Fruit fly (Drosophila melanogaster) whole organism, embryonic: ENCODE measurements around the gene mav.

Experiments
- BEAF-32 ChIP-seq: fragments of 200-800 bp; sonication (Bioruptor generic); optimal IDR thresholded peaks from 3 replicates; lab custom pipeline; 2017; ENCODE audit warnings: missing biosample characterization, missing genetic modification characterization, mild to moderate bottlenecking, moderate library complexity, missing genetic modification reagents
- Bdp1 ChIP-seq: fragments of 200-800 bp; sonication (Bioruptor generic); optimal IDR thresholded peaks from 3 replicates; lab custom pipeline; 2016; ENCODE audit warnings: missing biosample characterization, missing genetic modification characterization
- Bgb ChIP-seq: fragments of 200-800 bp; sonication (Bioruptor generic); IDR thresholded peaks from 2 replicates; pipeline ENCODE4 v1.3.6; 2022; ENCODE audit warnings: missing biosample characterization, missing genetic modification characterization; ENCODE audit not compliant: partially characterized antibody
- CG1024 ChIP-seq: fragments of 200-800 bp; sonication (Bioruptor generic); IDR thresholded peaks from 2 replicates; pipeline ENCODE4 v1.3.6; 2022; ENCODE audit warnings: missing biosample characterization, missing genetic modification characterization
- CG10431 ChIP-seq: fragments of 200-800 bp; sonication (Bioruptor generic); optimal IDR thresholded peaks from 3 replicates; lab custom pipeline; 2018; ENCODE audit warnings: missing biosample characterization, mild to moderate bottlenecking, missing genetic modification characterization
- CG10543 ChIP-seq: fragments of 200-800 bp; sonication (Bioruptor generic); optimal IDR thresholded peaks from 3 replicates; lab custom pipeline; 2017; ENCODE audit warnings: missing biosample characterization, mild to moderate bottlenecking, missing genetic modification characterization, moderate library complexity
- CG10654 ChIP-seq: fragments of 200-800 bp; sonication (Bioruptor generic); optimal IDR thresholded peaks from 2 replicates; lab custom pipeline; 2016; ENCODE audit warnings: missing biosample characterization, missing genetic modification characterization
- CG11085 ChIP-seq: fragments of 200-800 bp; sonication (Bioruptor generic); IDR thresholded peaks from 2 replicates; pipeline ENCODE4 v1.3.6; 2022; ENCODE audit warnings: missing biosample characterization, missing genetic modification characterization
- CG11560 ChIP-seq: fragments of 200-800 bp; sonication (Bioruptor generic); IDR thresholded peaks from 3 replicates; pipeline ENCODE4 v1.3.6; 2022; ENCODE audit warnings: missing biosample characterization, missing genetic modification characterization
- CG12219 ChIP-seq: fragments of 200-800 bp; sonication (Bioruptor generic); optimal IDR thresholded peaks from 3 replicates; lab custom pipeline; 2018; ENCODE audit warnings: missing biosample characterization, mild to moderate bottlenecking, missing genetic modification characterization
- CG13296 ChIP-seq: fragments of 200-800 bp; sonication (Bioruptor generic); optimal IDR thresholded peaks from 3 replicates; lab custom pipeline; 2018; ENCODE audit warnings: missing biosample characterization, mild to moderate bottlenecking, missing genetic modification characterization
- CG15073 ChIP-seq: fragments of 200-800 bp; sonication (Bioruptor generic); optimal IDR thresholded peaks from 2 replicates; lab custom pipeline; 2016; ENCODE audit warnings: missing biosample characterization, missing genetic modification characterization
- CG16813 ChIP-seq: fragments of 200-800 bp; sonication (Bioruptor generic); IDR thresholded peaks from 3 replicates; pipeline ENCODE4 v1.3.6; 2022; ENCODE audit warnings: missing biosample characterization, missing genetic modification characterization; ENCODE audit not compliant: partially characterized antibody
- CG16815 ChIP-seq: fragments of 200-800 bp; sonication (Bioruptor generic); optimal IDR thresholded peaks from 3 replicates; lab custom pipeline; 2017; ENCODE audit warnings: missing biosample characterization, mild to moderate bottlenecking, missing genetic modification characterization
- CG18476 ChIP-seq: fragments of 200-800 bp; sonication (Bioruptor generic); optimal IDR thresholded peaks from 2 replicates; lab custom pipeline; 2016; ENCODE audit warnings: missing biosample characterization, mild to moderate bottlenecking, missing genetic modification characterization
- CG2889 ChIP-seq: fragments of 200-800 bp; sonication (Bioruptor generic); IDR thresholded peaks from 3 replicates; pipeline ENCODE4 v1.3.6; 2022; ENCODE audit warnings: missing biosample characterization, missing genetic modification characterization
- CG31441 ChIP-seq: fragments of 200-800 bp; sonication (Bioruptor generic); IDR thresholded peaks from 2 replicates; pipeline ENCODE4 v1.3.6; 2022; ENCODE audit warnings: missing biosample characterization, missing genetic modification characterization
- CG6791 ChIP-seq: fragments of 200-800 bp; sonication (Bioruptor generic); IDR thresholded peaks from 3 replicates; pipeline ENCODE4 v1.3.6; 2022; ENCODE audit warnings: missing biosample characterization, missing genetic modification characterization; ENCODE audit not compliant: partially characterized antibody
- CG6854 ChIP-seq: fragments of 200-800 bp; sonication (Bioruptor generic); optimal IDR thresholded peaks from 3 replicates; lab custom pipeline; 2017; ENCODE audit warnings: missing biosample characterization, mild to moderate bottlenecking, missing genetic modification characterization
- CG7745 ChIP-seq: fragments of 200-800 bp; sonication (Bioruptor generic); optimal IDR thresholded peaks from 2 replicates; lab custom pipeline; 2018; ENCODE audit warnings: missing biosample characterization, mild to moderate bottlenecking, missing genetic modification characterization, moderate library complexity
- CG8281 ChIP-seq: fragments of 200-800 bp; sonication (Bioruptor generic); optimal IDR thresholded peaks from 2 replicates; lab custom pipeline; 2018; ENCODE audit warnings: missing biosample characterization, mild to moderate bottlenecking, missing genetic modification characterization, moderate library complexity
- CG9817 ChIP-seq: fragments of 200-800 bp; sonication (Bioruptor generic); optimal IDR thresholded peaks from 2 replicates; lab custom pipeline; 2018; ENCODE audit warnings: missing biosample characterization, mild to moderate bottlenecking, missing genetic modification characterization, moderate library complexity
- Camta ChIP-seq: fragments of 200-800 bp; sonication (Bioruptor generic); optimal IDR thresholded peaks from 2 replicates; lab custom pipeline; 2016; ENCODE audit warnings: missing biosample characterization, missing genetic modification characterization
- Chrac-16 ChIP-seq: fragments of 200-800 bp; sonication (Bioruptor generic); optimal IDR thresholded peaks from 3 replicates; lab custom pipeline; 2016; ENCODE audit warnings: missing biosample characterization, missing genetic modification characterization
- Deaf1 ChIP-seq: fragments of 200-800 bp; optimal IDR thresholded peaks from 3 replicates; lab custom pipeline; 2019; ENCODE audit warnings: missing biosample characterization, mild to moderate bottlenecking, missing genetic modification characterization, moderate library complexity
- Dfd ChIP-seq, 2 experiments: fragments of >200 bp; optimal IDR thresholded peaks; 2 replicates each; lab custom pipeline; 2017; ENCODE audit warnings: missing biosample characterization in 2 of 2, missing genetic modification characterization in 2 of 2
- E2f2 ChIP-seq: fragments of 200-800 bp; sonication (Bioruptor generic); IDR thresholded peaks from 2 replicates; pipeline ENCODE4 v1.3.6; 2022; ENCODE audit warnings: missing biosample characterization, missing genetic modification characterization
- Med ChIP-seq: fragments of 200-800 bp; sonication (Bioruptor generic); peaks from one replicate; lab custom pipeline; 2016; ENCODE audit warnings: missing biosample characterization, missing genetic modification characterization, mild to moderate bottlenecking, inconsistent platforms, moderate library complexity
- NC2α ChIP-seq: fragments of 200-800 bp; sonication (Bioruptor generic); optimal IDR thresholded peaks from 2 replicates; lab custom pipeline; 2016; ENCODE audit warnings: missing biosample characterization, missing genetic modification characterization
- Poxn ChIP-seq: fragments of 200-800 bp; sonication (Bioruptor generic); IDR thresholded peaks from 2 replicates; pipeline ENCODE4 v1.3.6; 2022; ENCODE audit warnings: missing biosample characterization, missing genetic modification characterization
- Ravus ChIP-seq: fragments of 200-800 bp; sonication (Bioruptor generic); IDR thresholded peaks from 2 replicates; pipeline ENCODE4 v1.3.6; 2022; ENCODE audit warnings: missing biosample characterization, missing genetic modification characterization
- Side ChIP-seq: fragments of 200-800 bp; sonication (Bioruptor generic); optimal IDR thresholded peaks from 2 replicates; lab custom pipeline; 2016; ENCODE audit warnings: missing biosample characterization, missing genetic modification characterization
- Spps ChIP-seq: fragments of 200-800 bp; sonication (Bioruptor generic); optimal IDR thresholded peaks from 2 replicates; lab custom pipeline; 2018; ENCODE audit warnings: missing biosample characterization, mild to moderate bottlenecking, missing genetic modification characterization
- Usf ChIP-seq: fragments of 200-800 bp; sonication (Bioruptor generic); optimal IDR thresholded peaks from 2 replicates; lab custom pipeline; 2017; ENCODE audit warnings: missing genotype, missing biosample characterization, missing genetic modification characterization
- Xbp1 ChIP-seq: fragments of 200-800 bp; sonication (Bioruptor generic); optimal IDR thresholded peaks from 3 replicates; lab custom pipeline; 2016; ENCODE audit warnings: missing biosample characterization, mild to moderate bottlenecking, missing genetic modification characterization
- ap ChIP-seq: fragments of 200-800 bp; sonication (Bioruptor generic); IDR thresholded peaks from 2 replicates; pipeline ENCODE4 v1.3.6; 2022; ENCODE audit warnings: missing biosample characterization, missing genetic modification characterization
- croc ChIP-seq: fragments of 200-800 bp; sonication (Bioruptor generic); conservative IDR thresholded peaks from 3 replicates; pipeline ENCODE4 v1.3.6; 2022; ENCODE audit warnings: missing biosample characterization, missing genetic modification characterization
- dmrt11E ChIP-seq: fragments of 200-800 bp; sonication (Bioruptor generic); optimal IDR thresholded peaks from 3 replicates; lab custom pipeline; 2018; ENCODE audit warnings: missing biosample characterization, mild to moderate bottlenecking, missing genetic modification characterization, moderate library complexity
- eyg ChIP-seq: fragments of 200-800 bp; sonication (Bioruptor generic); optimal IDR thresholded peaks from 3 replicates; lab custom pipeline; 2016; ENCODE audit warnings: missing biosample characterization, missing genetic modification characterization
- knrl ChIP-seq: fragments of 200-800 bp; sonication (Bioruptor generic); IDR thresholded peaks from 3 replicates; pipeline ENCODE4 v1.3.6; 2022; ENCODE audit warnings: missing biosample characterization, missing genetic modification characterization; ENCODE audit not compliant: partially characterized antibody
- lilli ChIP-seq: fragments of 200-800 bp; sonication (Bioruptor generic); optimal IDR thresholded peaks from 3 replicates; lab custom pipeline; 2016; ENCODE audit warnings: missing biosample characterization, missing genetic modification characterization
- row ChIP-seq: fragments of 200-800 bp; sonication (Bioruptor generic); IDR thresholded peaks from 3 replicates; pipeline ENCODE4 v1.3.6; 2022; ENCODE audit warnings: missing biosample characterization, missing genetic modification characterization
- sim ChIP-seq: fragments of 200-800 bp; sonication (Bioruptor generic); IDR thresholded peaks from 2 replicates; pipeline ENCODE4 v1.3.6; 2022; ENCODE audit warnings: missing biosample characterization, missing genetic modification characterization
- slou ChIP-seq: fragments of 200-800 bp; sonication (Bioruptor generic); optimal IDR thresholded peaks from 3 replicates; lab custom pipeline; 2016; ENCODE audit warnings: missing biosample characterization, missing genetic modification characterization
- tna ChIP-seq: fragments of 200-800 bp; sonication (Bioruptor generic); IDR thresholded peaks from 2 replicates; pipeline ENCODE4 v1.3.6; 2022; ENCODE audit warnings: missing biosample characterization, missing genetic modification characterization; ENCODE audit not compliant: partially characterized antibody
- vfl ChIP-seq: fragments of 200-800 bp; sonication (Bioruptor generic); optimal IDR thresholded peaks from 2 replicates; lab custom pipeline; 2016; ENCODE audit warnings: missing biosample characterization, missing genetic modification characterization

The mav gene

dm6 chr4:659884-660846 is 34.3 kb upstream of the mav start, which contains the start of gene gw (continued):
- TF ChIP-seq CG16813 (GFP tag; lab: Robert Waterston, UW) (peak; percentile 75), CG11085 (GFP tag; lab: Robert Waterston, UW) (no peak), Usf (no peak), Ravus (GFP tag; lab: Robert Waterston, UW) (no peak), CG2889 (GFP tag; lab: Robert Waterston, UW) (no peak), CG8281 (tag; lab: Kevin White, UChicago) (no peak), Deaf1 (tag; lab: Kevin White, UChicago) (no peak), CG9817 (tag; lab: Kevin White, UChicago) (no peak), Camta (GFP tag; lab: Kevin White, UChicago) (peak; percentile 71), eyg (GFP tag; lab: Kevin White, UChicago) (peak; percentile 75), CG6854 (GFP tag; lab: Kevin White, UChicago) (peak; percentile 66), slou (GFP tag; lab: Kevin White, UChicago) (peak; percentile 57), croc (GFP tag; lab: Robert Waterston, UW) (peak; percentile 41; the same call in 1 of the 3 replicates), ap (GFP tag; lab: Robert Waterston, UW) (no peak), Bdp1 (GFP tag; lab: Kevin White, UChicago) (no peak), CG10654 (GFP tag; lab: Kevin White, UChicago) (peak; percentile 75), Poxn (no peak), CG11560 (tag; lab: Robert Waterston, UW) (no peak), NC2α (GFP tag; lab: Kevin White, UChicago) (peak; percentile 16), Side (GFP tag; lab: Kevin White, UChicago) (peak; percentile 55), lilli (GFP tag; lab: Kevin White, UChicago) (peak; percentile 89), vfl (peak; percentile 65), CG13296 (peak; percentile 69), knrl (GFP tag; lab: Robert Waterston, UW) (peak; percentile 76), dmrt11E (tag; lab: Kevin White, UChicago) (peak; percentile 66), Chrac-16 (GFP tag; lab: Kevin White, UChicago) (peak; percentile 78), CG31441 (GFP tag; lab: Robert Waterston, UW) (no peak), CG15073 (GFP tag; lab: Kevin White, UChicago) (no peak), CG12219 (GFP tag; lab: Kevin White, UChicago) (peak; percentile 75)

- TF ChIP-seq CG6791 (GFP tag; lab: Robert Waterston, UW) (0 out of 3 replicates have a peak, but pooled peaks have one; percentile 31), Bgb (GFP tag; lab: Robert Waterston, UW) (0 out of 2 replicates have a peak, but pooled peaks have one; percentile 13), CG10431 (GFP tag; lab: Kevin White, UChicago) (no peak), BEAF-32 (GFP tag; lab: Kevin White, UChicago) (no peak), Med (peak; percentile 66)
- TF ChIP-seq, all 482 proteins: peak for 3
Measured at dm6 chr4:659058-659588, 33.3 kb upstream of the mav start.

- TF ChIP-seq CG13296 (no peak), Med (peak; percentile 57), sim (GFP tag; lab: Robert Waterston, UW) (no peak), Dfd (GFP tag; optimal IDR thresholded peaks at IDR 0.05; lab: Kevin White, UChicago) (no peak), Xbp1 (GFP tag; lab: Kevin White, UChicago) (no peak), CG10543 (GFP tag; lab: Kevin White, UChicago) (no peak), CG16815 (GFP tag; lab: Kevin White, UChicago) (no peak), Spps (no peak), E2f2 (GFP tag; lab: Robert Waterston, UW) (peak; percentile 67), tna (GFP tag; lab: Robert Waterston, UW) (peak; percentile 45; the same call in 1 of the 2 replicates), CG7745 (tag; lab: Kevin White, UChicago) (no peak), CG1024 (no peak), CG18476 (GFP tag; lab: Kevin White, UChicago) (peak; percentile 29), row (GFP tag; lab: Robert Waterston, UW) (0 out of 3 replicates have a peak, but pooled peaks have one; percentile 18)
Measured at dm6 chr4:647388-647787, 21.6 kb upstream of the mav start.
